Worm (Caenorhabditis elegans): ENCODE results near the gene F18A11.5.

DNA sequence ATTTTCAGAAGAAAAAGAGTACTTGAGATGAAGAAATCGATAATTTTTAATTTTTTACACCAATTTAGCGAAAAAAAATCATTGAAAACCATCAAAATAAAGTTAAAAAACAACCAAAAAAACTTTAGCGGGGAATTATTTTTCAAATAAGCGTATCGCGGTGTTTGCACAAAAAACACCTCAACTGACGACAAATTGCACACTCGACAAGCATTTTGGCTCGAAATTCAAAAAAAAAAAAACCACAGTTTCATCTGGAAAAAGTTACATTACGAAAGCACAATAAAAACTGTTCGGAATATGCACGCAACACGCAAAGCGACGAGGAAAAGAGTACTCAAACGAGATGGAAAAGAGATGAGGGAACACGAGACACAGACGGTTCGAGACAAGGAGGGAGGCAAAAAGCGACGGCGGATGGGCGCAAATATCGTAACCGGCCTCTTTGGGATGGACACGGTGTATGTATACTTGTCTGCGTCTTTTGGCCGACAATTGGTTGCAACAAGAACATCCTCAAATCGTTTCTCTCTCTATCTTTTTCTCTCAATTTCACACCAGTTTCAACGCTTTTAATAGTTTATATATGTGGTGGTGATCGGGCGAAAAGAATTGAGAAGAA lies 16.6 kb upstream of the F18A11.5 start:
- peak; percentile 37 for TF ChIP-seq nhr-237 (tag; optimal IDR thresholded peaks at IDR 0.05)
- TF ChIP-seq sem-2 (GFP tag; optimal IDR thresholded peaks at IDR 0.05): no peak
- peak; percentile 53 for TF ChIP-seq lin-13 (tag; optimal IDR thresholded peaks at IDR 0.05)
- no peak for TF ChIP-seq ceh-83 (GFP tag; optimal IDR thresholded peaks at IDR 0.05)
- no peak for TF ChIP-seq nhr-28 (tag; optimal IDR thresholded peaks at IDR 0.05)
- TF ChIP-seq blmp-1 (tag; optimal IDR thresholded peaks at IDR 0.05): no peak
- TF ChIP-seq pha-4 (tag; optimal IDR thresholded peaks at IDR 0.05): peak; percentile 39
- TF ChIP-seq mab-5 (tag; optimal IDR thresholded peaks at IDR 0.05): peak; percentile 33
- peak; percentile 4 for TF ChIP-seq unc-62 (GFP tag; optimal IDR thresholded peaks at IDR 0.05)
- no peak for TF ChIP-seq snpc-4 (tag; optimal IDR thresholded peaks at IDR 0.05)

Measured in whole organism, mixed stage, embryonic.